Fruit fly (Drosophila melanogaster): ENCODE data around the gene Rtnl2.

Gene Rtnl2

DNA sequence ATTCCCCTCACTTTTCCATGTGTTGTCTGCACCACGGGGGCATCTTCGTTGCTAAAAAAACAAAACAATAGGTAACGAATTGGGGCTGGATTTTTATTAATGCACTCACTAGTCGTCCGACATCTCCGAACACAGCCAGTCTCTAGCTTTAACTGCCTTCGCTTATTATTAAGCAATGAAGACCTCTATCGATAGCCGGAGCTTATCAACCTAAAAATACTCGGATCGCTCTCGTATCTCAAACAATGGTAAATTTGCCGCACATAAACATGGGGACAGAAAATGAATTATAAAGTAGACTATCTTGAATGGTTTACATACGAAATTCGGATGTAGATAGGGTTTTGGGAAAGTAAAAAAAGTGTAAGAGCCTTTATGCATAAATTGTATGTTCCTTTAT is 8.4 kb upstream of the Rtnl2 start, which contains the start of gene alpha-Est4:
alpha-Est4 (minus strand) TSS at position 181 of the 400 bp plus-strand sequence.
- TF ChIP-seq sv (GFP tag; optimal IDR thresholded peaks at IDR 0.05) (no peak), Abd-B (GFP tag; optimal IDR thresholded peaks at IDR 0.05) (no peak), psq (GFP tag; optimal IDR thresholded peaks at IDR 0.05) (no peak), brk (GFP tag; optimal IDR thresholded peaks at IDR 0.05) (no peak), CG9705 (GFP tag; optimal IDR thresholded peaks at IDR 0.05) (no peak), CrebA (GFP tag; optimal IDR thresholded peaks at IDR 0.05; ENCODE audit: borderline replicate concordance) (no peak), woc (GFP tag; optimal IDR thresholded peaks at IDR 0.05) (no peak), ey (GFP tag; optimal IDR thresholded peaks at IDR 0.05) (no peak), tai (GFP tag; optimal IDR thresholded peaks at IDR 0.05) (no peak), foxo (GFP tag; optimal IDR thresholded peaks at IDR 0.05) (no peak), Dfd (GFP tag; optimal IDR thresholded peaks at IDR 0.05) (no peak), pan (optimal IDR thresholded peaks at IDR 0.05) (no peak), br (GFP tag; optimal IDR thresholded peaks at IDR 0.05) (no peak), Hr78 (GFP tag; optimal IDR thresholded peaks at IDR 0.05) (no peak), jim (GFP tag; optimal IDR thresholded peaks at IDR 0.05) (no peak), rgr (GFP tag; optimal IDR thresholded peaks at IDR 0.05) (no peak), Jra (GFP tag; optimal IDR thresholded peaks at IDR 0.05) (no peak), Vsx2 (GFP tag; optimal IDR thresholded peaks at IDR 0.05; ENCODE audit: partially characterized antibody) (no peak)

DNA sequence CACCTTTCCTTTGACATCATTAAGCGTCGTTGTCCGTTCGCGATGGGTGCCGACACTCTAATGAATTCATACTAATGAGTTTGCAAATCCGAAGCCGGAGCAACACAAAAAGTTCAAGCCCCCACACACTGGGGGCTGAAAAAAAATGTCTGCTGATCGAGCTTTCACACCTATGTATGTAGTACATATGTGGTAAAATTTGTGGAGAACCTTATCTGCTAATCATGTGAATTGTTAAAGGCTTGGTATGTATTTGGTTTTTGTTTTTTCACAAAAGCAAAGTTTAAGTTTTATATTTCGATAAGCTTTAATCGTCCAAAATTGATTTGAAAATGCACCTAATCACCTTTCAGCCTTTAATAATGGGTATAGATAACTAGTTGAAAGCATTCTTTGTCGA is 6.2 kb upstream of the Rtnl2 start, which contains the start of gene alpha-Est5:
alpha-Est5 (minus strand) TSS at position 110 of the 400 bp plus-strand sequence.
- peak; percentile 24 for TF ChIP-seq Dif (GFP tag; optimal IDR thresholded peaks at IDR 0.05; ENCODE audit: partially characterized antibody)
- no peak for TF ChIP-seq OdsH (GFP tag; optimal IDR thresholded peaks at IDR 0.05)
- peak; percentile 31 for TF ChIP-seq Hr83 (GFP tag; optimal IDR thresholded peaks at IDR 0.05; ENCODE audit: poor library complexity, severe bottlenecking)
- no peak for TF ChIP-seq Rel (GFP tag; optimal IDR thresholded peaks at IDR 0.05)
- TF ChIP-seq Rel (tag; optimal IDR thresholded peaks at IDR 0.05): peak; percentile 26
- no peak for TF ChIP-seq Vsx2 (GFP tag; optimal IDR thresholded peaks at IDR 0.05; ENCODE audit: partially characterized antibody)
- TF ChIP-seq rgr (GFP tag; optimal IDR thresholded peaks at IDR 0.05): no peak
- TF ChIP-seq br (GFP tag; optimal IDR thresholded peaks at IDR 0.05): no peak
- peak; percentile 70 for TF ChIP-seq CrebA (GFP tag; optimal IDR thresholded peaks at IDR 0.05; ENCODE audit: borderline replicate concordance)
- TF ChIP-seq N (GFP tag; optimal IDR thresholded peaks at IDR 0.05): no peak

DNA sequence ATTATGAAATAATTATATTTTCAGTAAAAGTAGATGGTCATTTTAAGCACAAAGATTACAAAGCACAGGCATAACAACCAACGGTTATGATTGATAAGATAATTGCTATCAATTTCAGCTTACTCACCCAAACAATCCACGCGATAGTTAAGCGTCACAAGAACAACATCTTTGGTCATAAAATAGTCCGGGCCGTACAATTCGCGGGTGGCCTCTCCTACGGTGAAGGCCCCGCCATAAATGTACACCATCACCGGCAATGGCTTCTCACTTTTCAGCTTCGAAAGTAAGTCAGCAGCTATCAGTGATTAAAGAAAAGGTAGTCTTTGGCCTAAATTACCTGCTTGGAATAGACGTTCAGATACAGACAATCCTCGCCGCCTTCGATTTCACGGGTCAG is 5.6 kb upstream of the Rtnl2 start:
- TF ChIP-seq Myc (optimal IDR thresholded peaks at IDR 0.05): no peak
- TF ChIP-seq OdsH (GFP tag; optimal IDR thresholded peaks at IDR 0.05): no peak
- TF ChIP-seq foxo (GFP tag; optimal IDR thresholded peaks at IDR 0.05): no peak
- no peak for TF ChIP-seq Hr83 (GFP tag; optimal IDR thresholded peaks at IDR 0.05; ENCODE audit: poor library complexity, severe bottlenecking)
- no peak for TF ChIP-seq brk (GFP tag; optimal IDR thresholded peaks at IDR 0.05)
- no peak for TF ChIP-seq CG9705 (GFP tag; optimal IDR thresholded peaks at IDR 0.05)
- TF ChIP-seq br (GFP tag; optimal IDR thresholded peaks at IDR 0.05): no peak
- no peak for TF ChIP-seq Abd-B (GFP tag; optimal IDR thresholded peaks at IDR 0.05)

DNA sequence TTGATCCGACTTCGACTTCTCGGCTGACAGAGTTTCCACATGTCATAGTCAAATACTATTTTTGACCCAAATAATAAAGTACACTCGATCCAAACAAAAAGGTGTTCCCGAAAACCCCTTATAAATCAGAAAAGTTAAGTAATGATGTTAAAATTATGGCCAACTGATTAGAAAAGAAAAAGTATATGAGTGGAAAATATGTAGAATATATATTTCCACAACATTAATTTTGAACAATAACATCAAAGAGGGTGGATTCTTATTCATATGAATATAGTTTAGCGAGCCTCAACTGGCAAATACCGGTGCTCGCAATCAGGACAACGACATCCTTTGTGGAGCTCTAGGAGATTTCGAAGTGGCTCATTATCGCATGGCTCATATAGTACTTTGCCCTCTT is 1.4 kb downstream of the Rtnl2 start, which contains the start of gene alpha-Est6:
alpha-Est6 (minus strand) TSS at position 101 of the 400 bp plus-strand sequence.
- TF ChIP-seq CG9705 (GFP tag; optimal IDR thresholded peaks at IDR 0.05): no peak
- no peak for TF ChIP-seq CG32264 (GFP tag; optimal IDR thresholded peaks at IDR 0.05)
- no peak for TF ChIP-seq woc (GFP tag; optimal IDR thresholded peaks at IDR 0.05)
- TF ChIP-seq br (GFP tag; optimal IDR thresholded peaks at IDR 0.05): no peak
- no peak for TF ChIP-seq sage (GFP tag; optimal IDR thresholded peaks at IDR 0.05)
- no peak for TF ChIP-seq Sp1 (GFP tag; optimal IDR thresholded peaks at IDR 0.05)
- no peak for TF ChIP-seq pan (optimal IDR thresholded peaks at IDR 0.05)
- no peak for TF ChIP-seq jim (GFP tag; optimal IDR thresholded peaks at IDR 0.05)
- TF ChIP-seq Vsx2 (GFP tag; optimal IDR thresholded peaks at IDR 0.05; ENCODE audit: partially characterized antibody): no peak
- TF ChIP-seq CrebA (GFP tag; optimal IDR thresholded peaks at IDR 0.05; ENCODE audit: borderline replicate concordance): no peak
- no peak for TF ChIP-seq OdsH (GFP tag; optimal IDR thresholded peaks at IDR 0.05)
- TF ChIP-seq Jra (GFP tag; optimal IDR thresholded peaks at IDR 0.05): no peak

DNA sequence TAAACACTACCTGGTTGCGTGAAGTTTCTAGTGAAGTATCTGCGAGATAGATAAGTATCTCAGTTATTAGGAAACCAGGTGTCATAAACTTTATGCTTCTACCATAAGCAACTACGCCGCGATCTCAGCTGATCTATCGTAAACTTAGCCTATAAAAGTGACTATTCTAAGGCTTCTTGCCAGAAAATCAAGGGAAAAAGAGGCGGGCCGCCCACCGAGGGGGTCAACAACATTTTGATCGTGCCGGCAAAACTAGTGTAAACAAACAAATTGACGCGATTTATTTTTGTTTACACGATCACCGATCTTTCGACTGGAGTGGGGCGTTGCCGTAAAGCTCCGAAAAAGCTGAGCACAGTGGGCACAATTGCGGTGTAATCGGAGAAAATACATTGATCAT is 5.9 kb downstream of the Rtnl2 start:
- TF ChIP-seq Hr83 (GFP tag; optimal IDR thresholded peaks at IDR 0.05; ENCODE audit: poor library complexity, severe bottlenecking) (no peak), tai (GFP tag; optimal IDR thresholded peaks at IDR 0.05) (no peak), Abd-B (GFP tag; optimal IDR thresholded peaks at IDR 0.05) (no peak), CG32264 (GFP tag; optimal IDR thresholded peaks at IDR 0.05) (no peak), OdsH (GFP tag; optimal IDR thresholded peaks at IDR 0.05) (no peak), dsf (GFP tag; optimal IDR thresholded peaks at IDR 0.05; ENCODE audit: borderline replicate concordance) (no peak), CG9705 (GFP tag; optimal IDR thresholded peaks at IDR 0.05) (no peak), psq (GFP tag; optimal IDR thresholded peaks at IDR 0.05) (no peak), Vsx2 (GFP tag; optimal IDR thresholded peaks at IDR 0.05; ENCODE audit: partially characterized antibody) (no peak), sv (GFP tag; optimal IDR thresholded peaks at IDR 0.05) (no peak), brk (GFP tag; optimal IDR thresholded peaks at IDR 0.05) (no peak), Sp1 (GFP tag; optimal IDR thresholded peaks at IDR 0.05) (no peak)

All from whole organism, wandering third instar larva.